Worm (Caenorhabditis elegans): ENCODE data around the gene C55B6.7.

Gene C55B6.7

ce11 chrX:7176817-7177216 lies 15.0 kb downstream of the C55B6.7 start:
- TF ChIP-seq W03F9.2 (tag; optimal IDR thresholded peaks at IDR 0.05), result no peak
- no peak for TF ChIP-seq him-1 (tag; optimal IDR thresholded peaks at IDR 0.05)
- TF ChIP-seq dao-5 (tag; optimal IDR thresholded peaks at IDR 0.05), result no peak

DNA sequence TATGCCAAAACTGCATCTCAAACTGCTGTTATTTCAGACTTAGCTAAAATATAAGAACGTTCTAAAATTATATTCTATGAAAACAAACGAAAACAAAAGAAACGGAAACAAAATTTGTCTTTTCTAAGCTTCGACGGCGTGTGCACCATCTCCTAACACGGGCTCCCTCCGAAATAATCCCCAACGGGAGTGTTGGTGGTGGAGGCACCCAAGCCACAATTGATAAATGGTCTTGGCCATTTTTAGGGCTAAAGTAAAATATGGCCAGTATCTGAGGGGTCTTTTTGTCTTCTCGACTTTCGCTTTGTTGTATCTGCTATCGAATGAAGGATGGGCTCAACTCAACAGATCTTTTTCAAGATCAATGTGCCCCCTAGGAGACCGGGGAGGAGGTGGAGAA lies 16.4 kb downstream of the C55B6.7 start:
- TF ChIP-seq dao-5 (tag; optimal IDR thresholded peaks at IDR 0.05), result no peak
- no peak for TF ChIP-seq W03F9.2 (tag; optimal IDR thresholded peaks at IDR 0.05)
- no peak for TF ChIP-seq him-1 (tag; optimal IDR thresholded peaks at IDR 0.05)

ce11 chrX:7170575-7171297 lies 21.0 kb downstream of the C55B6.7 start, which contains the start of gene bar-1:
Gene bar-1 (minus strand): TSS chrX:7170625.
- no peak for TF ChIP-seq dao-5 (tag; optimal IDR thresholded peaks at IDR 0.05)
- TF ChIP-seq W03F9.2 (tag; optimal IDR thresholded peaks at IDR 0.05), result no peak
- no peak for TF ChIP-seq him-1 (tag; optimal IDR thresholded peaks at IDR 0.05)

DNA sequence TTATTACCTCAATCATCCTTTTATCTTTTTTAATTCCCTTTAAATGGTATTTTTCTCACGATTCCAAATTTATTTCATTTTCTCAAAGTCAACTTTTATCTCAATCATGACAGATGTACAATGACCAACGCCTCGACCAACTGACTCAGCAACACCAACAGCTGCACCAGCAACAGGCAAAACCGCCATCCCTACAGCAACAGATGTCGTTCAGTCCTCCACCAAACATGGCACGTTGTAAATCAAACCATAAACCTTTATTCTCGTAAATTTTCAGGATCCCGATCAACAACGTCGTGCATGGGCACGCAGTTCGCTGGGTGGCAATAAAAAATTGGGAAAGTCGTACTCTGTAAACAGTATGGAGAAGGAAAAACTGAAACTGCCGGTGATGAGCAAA lies 29.0 kb downstream of the C55B6.7 start:
- TF ChIP-seq dao-5 (tag; optimal IDR thresholded peaks at IDR 0.05) (no peak), him-1 (tag; optimal IDR thresholded peaks at IDR 0.05) (no peak), W03F9.2 (tag; optimal IDR thresholded peaks at IDR 0.05) (no peak)

- TF ChIP-seq him-1 (tag; optimal IDR thresholded peaks at IDR 0.05) (no peak), dao-5 (tag; optimal IDR thresholded peaks at IDR 0.05) (no peak), W03F9.2 (tag; optimal IDR thresholded peaks at IDR 0.05) (no peak)
Observed at ce11 chrX:7158736-7159135, 33.0 kb downstream of the C55B6.7 start, which contains the start of gene pgp-10. Gene pgp-10 (plus strand): TSS chrX:7159036.

- TF ChIP-seq dao-5 (tag; optimal IDR thresholded peaks at IDR 0.05) (no peak), him-1 (tag; optimal IDR thresholded peaks at IDR 0.05) (no peak), W03F9.2 (tag; optimal IDR thresholded peaks at IDR 0.05) (no peak)
Observed at ce11 chrX:7157483-7157882, 34.3 kb downstream of the C55B6.7 start.

- TF ChIP-seq dao-5 (tag; optimal IDR thresholded peaks at IDR 0.05), result no peak
- no peak for TF ChIP-seq W03F9.2 (tag; optimal IDR thresholded peaks at IDR 0.05)
- TF ChIP-seq him-1 (tag; optimal IDR thresholded peaks at IDR 0.05), result no peak
Observed at ce11 chrX:7155879-7156278, 35.9 kb downstream of the C55B6.7 start, which contains the start of gene C54D1.7. Gene C54D1.7 (minus strand): TSS chrX:7156035.

- TF ChIP-seq him-1 (tag; optimal IDR thresholded peaks at IDR 0.05), result no peak
- TF ChIP-seq W03F9.2 (tag; optimal IDR thresholded peaks at IDR 0.05), result no peak
- no peak for TF ChIP-seq dao-5 (tag; optimal IDR thresholded peaks at IDR 0.05)
Observed at ce11 chrX:7153460-7153859, 38.3 kb downstream of the C55B6.7 start.

- TF ChIP-seq dao-5 (tag; optimal IDR thresholded peaks at IDR 0.05) (no peak), W03F9.2 (tag; optimal IDR thresholded peaks at IDR 0.05) (no peak), him-1 (tag; optimal IDR thresholded peaks at IDR 0.05) (no peak)
Observed at ce11 chrX:7151976-7152528, 39.7 kb downstream of the C55B6.7 start.

DNA sequence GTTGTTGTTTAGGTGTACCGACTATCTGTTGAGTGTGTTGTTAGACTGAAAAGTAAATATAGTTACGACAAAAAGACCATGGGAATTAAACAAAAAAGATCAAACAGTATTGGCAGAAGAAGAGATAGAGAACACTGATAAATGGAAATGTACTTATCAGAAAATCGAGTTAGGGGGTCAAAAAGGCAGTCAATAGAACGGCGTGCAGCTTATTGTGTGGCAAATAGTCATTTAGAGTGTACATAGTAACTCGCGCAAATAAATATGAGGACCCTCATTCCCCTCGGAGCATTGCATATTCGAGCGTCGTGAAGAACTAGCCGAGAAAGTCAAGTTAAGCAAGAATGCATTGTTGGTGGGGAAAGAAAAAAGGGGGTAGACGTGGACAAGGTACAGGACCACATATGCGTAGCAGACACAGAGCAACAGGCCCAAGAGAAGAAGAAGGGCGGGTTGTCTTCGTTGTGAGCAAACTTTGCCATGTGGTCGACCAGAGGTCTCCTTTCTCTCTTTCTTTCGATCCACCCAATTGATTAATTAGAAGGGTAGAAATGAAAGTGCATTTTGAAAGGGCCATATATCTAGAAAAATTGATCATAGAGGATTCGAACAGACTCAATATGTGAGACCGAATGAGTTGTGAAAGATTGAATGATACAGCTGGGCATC lies 40.5 kb downstream of the C55B6.7 start, which contains the start of gene lam-2:
Gene lam-2 (minus strand): TSS at position 51 of the 669 bp plus-strand sequence.
- TF ChIP-seq W03F9.2 (tag; optimal IDR thresholded peaks at IDR 0.05), result no peak
- no peak for TF ChIP-seq him-1 (tag; optimal IDR thresholded peaks at IDR 0.05)
- no peak for TF ChIP-seq dao-5 (tag; optimal IDR thresholded peaks at IDR 0.05)

- TF ChIP-seq dao-5 (tag; optimal IDR thresholded peaks at IDR 0.05) (no peak), W03F9.2 (tag; optimal IDR thresholded peaks at IDR 0.05) (no peak), him-1 (tag; optimal IDR thresholded peaks at IDR 0.05) (no peak)
Observed at ce11 chrX:7149670-7150069, 42.1 kb downstream of the C55B6.7 start.

DNA sequence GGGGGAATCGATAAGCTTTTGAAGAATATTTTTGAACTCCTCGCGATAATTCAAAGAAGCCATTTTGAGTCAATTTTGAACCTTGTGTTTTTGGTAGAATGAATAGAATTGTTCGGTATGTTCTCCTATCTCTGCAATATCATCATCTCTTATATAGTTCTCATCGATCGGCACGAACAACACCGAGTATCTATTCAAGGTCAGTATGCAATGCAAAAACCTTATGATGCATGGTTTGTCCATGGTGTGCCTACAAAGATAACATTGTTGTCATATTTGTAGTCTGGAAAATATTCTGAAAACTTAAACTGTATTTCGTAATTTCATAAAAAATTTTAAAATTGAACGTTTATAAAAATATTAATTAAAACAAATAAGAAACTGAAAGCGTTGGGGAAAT lies 48.3 kb downstream of the C55B6.7 start, which contains the start of gene alh-10:
Gene alh-10 (minus strand): TSS at position 127 of the 400 bp plus-strand sequence.
- TF ChIP-seq him-1 (tag; optimal IDR thresholded peaks at IDR 0.05) (no peak), W03F9.2 (tag; optimal IDR thresholded peaks at IDR 0.05) (no peak), dao-5 (tag; optimal IDR thresholded peaks at IDR 0.05) (no peak)

All from whole organism, L4/young adult.